Worm (Caenorhabditis elegans): Measurements from ENCODE around the gene T16G12.4.

T16G12.4 gene

DNA sequence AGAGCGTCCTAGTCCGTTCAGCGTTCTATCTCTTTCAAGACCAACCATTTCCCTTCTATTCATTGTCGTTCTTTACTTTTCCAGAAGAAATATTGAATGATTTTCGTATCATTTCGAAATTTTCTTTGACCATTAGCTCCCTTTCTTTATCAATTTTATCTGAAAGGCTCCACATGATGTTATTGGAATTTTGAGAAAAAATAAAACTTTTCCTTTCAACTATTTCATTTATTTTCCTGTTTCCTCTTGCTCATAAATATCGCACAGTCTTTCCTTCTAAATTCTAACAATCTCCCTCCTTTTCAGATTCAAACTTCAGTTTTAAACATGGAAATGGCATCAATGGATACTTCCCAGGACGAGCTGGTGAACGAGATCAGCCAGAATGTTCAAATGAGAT lies at the start of gene T16G12.4:
Gene T16G12.4 (plus strand): TSS at position 301 of the 400 bp plus-strand sequence.
- TF ChIP-seq ztf-29 (GFP tag; IDR thresholded peaks at IDR 0.05) (no peak), flt-1 (GFP tag; IDR thresholded peaks at IDR 0.05) (no peak), cog-1 (tag; optimal IDR thresholded peaks at IDR 0.05) (no peak), T22C8.4 (GFP tag; IDR thresholded peaks at IDR 0.05) (no peak), med-1 (GFP tag; optimal IDR thresholded peaks at IDR 0.05; ENCODE audit: insufficient read depth) (no peak)

DNA sequence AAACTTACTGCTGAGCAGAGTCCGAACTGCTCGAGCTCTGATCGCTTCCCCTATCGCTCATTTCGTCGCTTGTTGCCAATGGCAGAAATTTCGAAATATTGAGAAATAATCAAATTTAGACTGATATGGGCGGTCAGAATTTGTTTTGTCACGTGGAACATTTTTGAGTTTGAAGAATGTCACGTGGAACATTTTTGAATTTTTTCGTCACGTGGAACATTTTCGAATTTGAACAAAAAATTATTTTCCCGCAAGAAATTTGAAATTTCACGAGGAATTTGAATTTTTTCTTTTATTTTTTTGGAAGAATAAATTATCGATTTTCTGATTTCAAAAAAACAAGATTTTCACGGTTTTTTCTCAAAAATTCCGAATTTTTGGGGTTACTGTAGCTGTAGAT lies 47.5 kb upstream of the T16G12.4 start, which contains the start of gene fbxa-155:
Gene fbxa-155 (minus strand): TSS at position 101 of the 400 bp plus-strand sequence.
- TF ChIP-seq med-1 (GFP tag; optimal IDR thresholded peaks at IDR 0.05; ENCODE audit: insufficient read depth) (no peak), tab-1 (GFP tag; IDR thresholded peaks at IDR 0.05) (no peak), flt-1 (GFP tag; IDR thresholded peaks at IDR 0.05) (no peak), ref-1 (GFP tag; conservative IDR thresholded peaks at IDR 0.05) (no peak), cog-1 (tag; optimal IDR thresholded peaks at IDR 0.05) (no peak), ztf-23 (GFP tag; IDR thresholded peaks at IDR 0.05) (no peak), ztf-29 (GFP tag; IDR thresholded peaks at IDR 0.05) (no peak), klf-2 (GFP tag; conservative IDR thresholded peaks at IDR 0.05) (no peak), T22C8.4 (GFP tag; IDR thresholded peaks at IDR 0.05) (no peak)

DNA sequence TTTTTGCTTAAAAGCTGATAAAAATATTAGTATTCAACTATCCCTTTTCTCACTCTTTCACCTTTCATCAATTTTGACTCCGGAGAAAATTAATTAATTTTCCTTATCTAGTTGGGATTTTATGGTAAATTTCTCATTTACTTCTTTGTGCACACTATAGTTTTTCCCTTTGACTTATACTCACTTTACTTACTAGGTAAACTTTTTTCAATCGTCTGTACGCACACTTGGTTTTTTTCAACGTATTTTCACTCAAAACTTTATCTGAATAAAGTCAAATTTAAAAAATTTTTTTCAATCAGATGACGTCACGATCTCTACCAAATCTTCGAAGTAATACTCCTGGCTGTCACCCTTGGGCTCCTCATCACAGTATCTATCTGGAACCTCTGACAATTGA lies 45.5 kb upstream of the T16G12.4 start, which contains the start of gene C05B5.16:
Gene C05B5.16 (plus strand): TSS at position 301 of the 400 bp plus-strand sequence.
- no peak for TF ChIP-seq ztf-23 (GFP tag; IDR thresholded peaks at IDR 0.05)
- TF ChIP-seq med-1 (GFP tag; optimal IDR thresholded peaks at IDR 0.05; ENCODE audit: insufficient read depth) = no peak
- no peak for TF ChIP-seq cog-1 (tag; optimal IDR thresholded peaks at IDR 0.05)
- no peak for TF ChIP-seq ztf-29 (GFP tag; IDR thresholded peaks at IDR 0.05)
- no peak for TF ChIP-seq ref-1 (GFP tag; conservative IDR thresholded peaks at IDR 0.05)
- TF ChIP-seq flt-1 (GFP tag; IDR thresholded peaks at IDR 0.05) = no peak

- TF ChIP-seq flt-1 (GFP tag; IDR thresholded peaks at IDR 0.05) (0 out of 2 replicates have a peak, but pooled peaks have one; percentile 26), T22C8.4 (GFP tag; IDR thresholded peaks at IDR 0.05) (no peak), ref-1 (GFP tag; conservative IDR thresholded peaks at IDR 0.05) (no peak)
Measured at ce11 chrIII:10016413-10017051, 41.1 kb upstream of the T16G12.4 start, which contains the start of gene rgs-1. Gene rgs-1 (minus strand): TSS chrIII:10016558.

DNA sequence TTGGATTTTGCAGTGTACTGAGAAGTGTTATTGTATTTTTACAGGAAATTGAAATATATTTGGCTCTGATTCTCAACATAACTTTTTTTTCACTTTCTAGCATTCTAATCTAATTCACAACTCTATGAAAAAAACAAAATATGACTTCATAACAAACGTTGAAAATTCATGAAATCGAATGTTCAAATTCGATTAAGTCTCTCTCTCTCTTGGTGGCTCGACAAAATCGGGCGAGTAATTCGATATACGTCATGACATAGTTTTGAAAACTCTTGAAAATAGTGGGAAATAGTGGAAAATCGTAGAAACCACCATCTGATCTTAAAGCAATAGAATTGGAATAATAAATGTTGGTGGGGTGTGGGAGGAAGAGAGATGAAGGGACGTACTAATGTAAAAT lies 39.6 kb upstream of the T16G12.4 start:
- TF ChIP-seq ztf-29 (GFP tag; IDR thresholded peaks at IDR 0.05) (no peak), cog-1 (tag; optimal IDR thresholded peaks at IDR 0.05) (no peak), med-1 (GFP tag; optimal IDR thresholded peaks at IDR 0.05; ENCODE audit: insufficient read depth) (no peak), ref-1 (GFP tag; conservative IDR thresholded peaks at IDR 0.05) (no peak)

DNA sequence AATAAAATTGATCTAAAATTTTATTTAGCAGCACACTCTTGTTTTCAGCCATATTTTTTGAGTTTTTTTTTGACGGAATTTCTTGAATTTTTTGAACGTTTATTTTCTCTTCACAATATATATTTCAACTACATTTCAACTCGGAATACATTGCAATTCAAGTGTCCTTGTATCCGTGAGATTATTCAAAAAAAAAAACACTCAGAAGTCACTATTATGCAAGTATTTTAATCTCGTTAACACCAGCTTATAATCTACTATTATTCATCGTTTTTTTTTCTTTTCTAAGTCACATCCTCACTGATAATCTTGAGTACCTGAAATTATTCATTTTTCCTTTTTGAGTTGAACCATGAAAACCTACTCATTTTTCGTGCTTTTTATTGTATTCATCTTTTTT lies 34.2 kb upstream of the T16G12.4 start, which contains the start of gene ins-21:
Gene ins-21 (plus strand): TSS at position 301 of the 400 bp plus-strand sequence.
- no peak for TF ChIP-seq tab-1 (GFP tag; IDR thresholded peaks at IDR 0.05)
- TF ChIP-seq ref-1 (GFP tag; conservative IDR thresholded peaks at IDR 0.05) = no peak
- TF ChIP-seq ztf-23 (GFP tag; IDR thresholded peaks at IDR 0.05) = no peak
- no peak for TF ChIP-seq med-1 (GFP tag; optimal IDR thresholded peaks at IDR 0.05; ENCODE audit: insufficient read depth)

DNA sequence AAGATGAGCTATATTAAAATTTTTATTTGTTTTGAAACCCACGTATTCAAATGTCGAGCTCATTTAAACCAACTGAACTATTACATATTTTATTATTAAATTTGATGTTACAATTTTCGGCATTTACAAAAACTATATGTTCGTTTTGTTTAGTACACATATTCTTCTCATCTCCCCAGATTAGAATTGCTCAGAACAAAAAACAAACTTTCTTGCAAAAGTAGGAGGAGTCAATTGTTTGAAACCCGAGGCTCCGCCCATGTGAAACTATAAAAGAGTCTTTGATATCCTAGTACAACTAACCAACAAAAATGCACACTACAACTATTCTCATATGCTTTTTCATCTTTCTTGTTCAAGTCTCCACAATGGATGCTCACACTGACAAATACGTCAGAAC lies 31.6 kb upstream of the T16G12.4 start, which contains the start of gene ins-22:
Gene ins-22 (plus strand): TSS at position 301 of the 400 bp plus-strand sequence.
- TF ChIP-seq cog-1 (tag; optimal IDR thresholded peaks at IDR 0.05) (no peak), klf-2 (GFP tag; conservative IDR thresholded peaks at IDR 0.05) (no peak), med-1 (GFP tag; optimal IDR thresholded peaks at IDR 0.05; ENCODE audit: insufficient read depth) (no peak), tab-1 (GFP tag; IDR thresholded peaks at IDR 0.05) (no peak), flt-1 (GFP tag; IDR thresholded peaks at IDR 0.05) (no peak), T22C8.4 (GFP tag; IDR thresholded peaks at IDR 0.05) (no peak), ztf-23 (GFP tag; IDR thresholded peaks at IDR 0.05) (no peak), ztf-29 (GFP tag; IDR thresholded peaks at IDR 0.05) (no peak), ref-1 (GFP tag; conservative IDR thresholded peaks at IDR 0.05) (no peak)

DNA sequence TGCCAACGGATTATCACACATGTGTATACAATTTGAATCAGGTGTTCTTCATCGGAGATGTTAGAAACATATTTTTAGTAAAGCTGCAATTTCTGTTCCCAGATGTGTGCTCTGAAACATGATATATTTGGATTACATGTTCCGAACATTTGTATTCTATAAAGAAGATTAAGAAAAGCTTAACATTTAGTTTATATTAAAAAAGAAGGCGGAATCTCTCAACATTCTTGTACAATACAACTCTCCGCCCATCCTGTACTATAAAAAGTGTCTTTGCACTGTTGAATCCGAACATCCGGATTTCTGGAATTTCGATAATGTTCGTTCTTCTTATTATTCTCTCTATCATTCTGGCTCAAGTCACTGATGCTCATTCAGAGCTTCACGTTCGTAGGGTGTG lies 29.7 kb upstream of the T16G12.4 start, which contains the start of gene ins-23:
Gene ins-23 (plus strand): TSS at position 301 of the 400 bp plus-strand sequence.
- no peak for TF ChIP-seq cog-1 (tag; optimal IDR thresholded peaks at IDR 0.05)
- no peak for TF ChIP-seq klf-2 (GFP tag; conservative IDR thresholded peaks at IDR 0.05)
- TF ChIP-seq ztf-23 (GFP tag; IDR thresholded peaks at IDR 0.05) = no peak
- no peak for TF ChIP-seq ztf-29 (GFP tag; IDR thresholded peaks at IDR 0.05)
- TF ChIP-seq med-1 (GFP tag; optimal IDR thresholded peaks at IDR 0.05; ENCODE audit: insufficient read depth) = no peak
- no peak for TF ChIP-seq T22C8.4 (GFP tag; IDR thresholded peaks at IDR 0.05)
- no peak for TF ChIP-seq tab-1 (GFP tag; IDR thresholded peaks at IDR 0.05)
- no peak for TF ChIP-seq ref-1 (GFP tag; conservative IDR thresholded peaks at IDR 0.05)
- no peak for TF ChIP-seq flt-1 (GFP tag; IDR thresholded peaks at IDR 0.05)

ce11 chrIII:10030549-10030948 lies 27.1 kb upstream of the T16G12.4 start, which contains the start of gene M04D8.4:
Gene M04D8.4 (minus strand): TSS chrIII:10030649.
- TF ChIP-seq med-1 (GFP tag; optimal IDR thresholded peaks at IDR 0.05; ENCODE audit: insufficient read depth) (no peak), klf-2 (GFP tag; conservative IDR thresholded peaks at IDR 0.05) (no peak), tab-1 (GFP tag; IDR thresholded peaks at IDR 0.05) (no peak), cog-1 (tag; optimal IDR thresholded peaks at IDR 0.05) (no peak), ztf-29 (GFP tag; IDR thresholded peaks at IDR 0.05) (no peak), flt-1 (GFP tag; IDR thresholded peaks at IDR 0.05) (no peak), ref-1 (GFP tag; conservative IDR thresholded peaks at IDR 0.05) (no peak), T22C8.4 (GFP tag; IDR thresholded peaks at IDR 0.05) (no peak), ztf-23 (GFP tag; IDR thresholded peaks at IDR 0.05) (no peak)

DNA sequence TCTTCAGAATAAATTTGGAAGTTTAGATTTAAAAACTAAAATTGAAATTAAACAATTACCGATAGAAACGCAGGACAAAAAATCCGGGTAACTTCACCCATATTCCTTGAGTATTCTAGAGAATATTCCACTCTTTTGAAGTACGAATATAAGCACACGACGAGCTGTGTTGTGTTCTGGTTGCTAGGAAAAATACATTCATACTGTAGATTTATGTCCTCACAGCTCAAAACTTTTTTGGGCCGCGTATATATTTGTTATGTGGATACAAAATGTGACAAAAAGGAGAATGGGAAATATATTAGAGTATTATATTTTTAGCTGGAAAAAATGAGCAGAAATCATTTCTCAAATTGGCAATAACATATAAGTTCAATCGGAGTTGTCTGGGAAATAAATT lies 24.4 kb upstream of the T16G12.4 start, which contains the start of gene M04D8.5:
Gene M04D8.5 (minus strand): TSS at position 101 of the 400 bp plus-strand sequence.
- TF ChIP-seq ref-1 (GFP tag; conservative IDR thresholded peaks at IDR 0.05) (no peak), cog-1 (tag; optimal IDR thresholded peaks at IDR 0.05) (no peak), tab-1 (GFP tag; IDR thresholded peaks at IDR 0.05) (no peak)
